Fruit fly (Drosophila melanogaster) whole organism, pupa: ENCODE measurements around the gene Hsp60D.

Experiments
- CG10348 ChIP-seq: fragments of 200-800 bp; sonication (Bioruptor generic); IDR thresholded peaks from 2 replicates; pipeline ENCODE4 v1.3.6; 2022; ENCODE audit warnings: missing biosample characterization, missing genetic modification characterization
- CG12605 ChIP-seq: fragments of 200-800 bp; sonication (Bioruptor generic); IDR thresholded peaks from 2 replicates; pipeline ENCODE4 v1.3.6; 2022; ENCODE audit warnings: missing biosample characterization, missing genetic modification characterization
- CG13204 ChIP-seq: fragments of 200-800 bp; sonication (Bioruptor generic); optimal IDR thresholded peaks from 2 replicates; lab custom pipeline; 2018; ENCODE audit warnings: missing biosample characterization, mild to moderate bottlenecking, missing genetic modification characterization, moderate library complexity
- CG14655 ChIP-seq: fragments of 200-800 bp; sonication (Bioruptor generic); optimal IDR thresholded peaks from 3 replicates; lab custom pipeline; 2017; ENCODE audit warnings: mild to moderate bottlenecking, missing biosample characterization, missing genetic modification reagents, missing genetic modification characterization
- CG15710 ChIP-seq: fragments of 200-800 bp; sonication (Bioruptor generic); optimal IDR thresholded peaks from 2 replicates; lab custom pipeline; 2018; ENCODE audit warnings: missing biosample characterization, mild to moderate bottlenecking, missing genetic modification characterization, moderate library complexity
- CG17806 ChIP-seq: fragments of 200-800 bp; sonication (Bioruptor generic); optimal IDR thresholded peaks from 2 replicates; lab custom pipeline; 2018; ENCODE audit warnings: missing biosample characterization, mild to moderate bottlenecking, missing genetic modification characterization, moderate library complexity
- CG32121 ChIP-seq: fragments of 200-800 bp; sonication (Bioruptor generic); IDR thresholded peaks from 2 replicates; pipeline ENCODE4 v1.3.6; 2022; ENCODE audit warnings: missing biosample characterization, missing genetic modification characterization
- CG34367 ChIP-seq: fragments of 200-800 bp; sonication (Bioruptor generic); optimal IDR thresholded peaks from 2 replicates; lab custom pipeline; 2018; ENCODE audit warnings: missing biosample characterization, mild to moderate bottlenecking, missing genetic modification characterization
- CG4496 ChIP-seq: fragments of 200-800 bp; sonication (Bioruptor generic); IDR thresholded peaks from 3 replicates; pipeline ENCODE4 v1.3.6; 2022; ENCODE audit warnings: missing biosample characterization, missing genetic modification characterization
- CG8159 ChIP-seq: fragments of 200-800 bp; sonication (Bioruptor generic); optimal IDR thresholded peaks from 3 replicates; lab custom pipeline; 2018; ENCODE audit warnings: missing biosample characterization, mild to moderate bottlenecking, missing genetic modification characterization, moderate library complexity
- CG8301 ChIP-seq: fragments of 200-800 bp; sonication (Bioruptor generic); optimal IDR thresholded peaks from 2 replicates; lab custom pipeline; 2018; ENCODE audit warnings: missing biosample characterization, mild to moderate bottlenecking, missing genetic modification characterization
- CG9948 ChIP-seq: fragments of 200-800 bp; sonication (Bioruptor generic); optimal IDR thresholded peaks from 2 replicates; lab custom pipeline; 2018; ENCODE audit warnings: missing biosample characterization, mild to moderate bottlenecking, missing genetic modification characterization, moderate library complexity
- D1 ChIP-seq: fragments of 200-800 bp; sonication (Bioruptor generic); optimal IDR thresholded peaks from 2 replicates; lab custom pipeline; 2018; ENCODE audit warnings: missing biosample characterization, mild to moderate bottlenecking, missing genetic modification characterization, moderate library complexity
- EcR ChIP-seq: fragments of 200-800 bp; sonication (Bioruptor generic); optimal IDR thresholded peaks from 3 replicates; lab custom pipeline; 2019; ENCODE audit warnings: missing biosample characterization, missing genetic modification characterization, mild to moderate bottlenecking, moderate library complexity, missing genetic modification reagents
- Ets98B ChIP-seq: fragments of 200-800 bp; sonication (Bioruptor generic); IDR thresholded peaks from 2 replicates; pipeline ENCODE4 v1.3.6; 2022; ENCODE audit warnings: missing biosample characterization, missing genetic modification characterization
- Pif1A ChIP-seq: fragments of 200-800 bp; sonication (Bioruptor generic); optimal IDR thresholded peaks from 3 replicates; lab custom pipeline; 2016; ENCODE audit warnings: missing biosample characterization, missing genetic modification characterization
- Pif1B ChIP-seq: fragments of 200-800 bp; sonication (Bioruptor generic); optimal IDR thresholded peaks from 3 replicates; lab custom pipeline; 2016; ENCODE audit warnings: missing biosample characterization, missing genetic modification characterization
- Snoo ChIP-seq: fragments of 200-800 bp; sonication (Bioruptor generic); optimal IDR thresholded peaks from 3 replicates; lab custom pipeline; 2017; ENCODE audit warnings: missing biosample characterization, mild to moderate bottlenecking, missing genetic modification characterization, inconsistent platforms
- fd96Ca ChIP-seq: fragments of 200-800 bp; sonication (Bioruptor generic); IDR thresholded peaks from 3 replicates; pipeline ENCODE4 v1.3.6; 2022; ENCODE audit warnings: missing biosample characterization, missing genetic modification characterization
- gl ChIP-seq: fragments of 200-800 bp; sonication (Bioruptor generic); optimal IDR thresholded peaks from 2 replicates; lab custom pipeline; 2018; ENCODE audit warnings: missing biosample characterization, mild to moderate bottlenecking, missing genetic modification characterization
- rn ChIP-seq: fragments of 200-800 bp; sonication (Bioruptor generic); IDR thresholded peaks from 2 replicates; pipeline ENCODE4 v1.3.6; 2022; ENCODE audit warnings: missing biosample characterization, missing genetic modification characterization

Hsp60D gene

DNA sequence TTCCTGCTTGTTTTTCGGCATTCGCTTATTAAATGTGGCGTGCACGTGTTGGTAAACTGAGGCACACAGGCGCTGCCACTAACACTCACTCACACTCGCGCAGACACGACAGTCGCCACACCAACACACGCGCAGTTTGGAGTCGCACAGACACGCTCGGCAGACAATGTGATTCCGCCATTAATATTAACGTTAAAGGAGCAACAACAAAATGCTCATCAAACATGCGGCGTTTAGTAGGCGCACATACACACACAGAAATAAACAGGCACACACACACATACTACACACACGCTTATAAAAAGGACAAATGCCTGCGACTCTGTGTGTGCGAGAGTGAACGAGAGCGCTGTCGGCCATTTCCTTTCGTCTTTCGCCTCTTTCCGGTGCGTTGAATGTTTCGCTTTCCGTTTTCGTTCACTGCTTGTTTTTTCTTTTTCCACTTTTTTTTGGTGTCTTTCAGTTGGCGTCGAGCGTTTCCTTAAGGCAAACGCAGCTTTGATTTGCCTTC is 7.8 kb upstream of the Hsp60D start, which contains the start of gene CG42809:
TSS of gene CG42809 (plus strand) at position 461 of the 511 bp plus-strand sequence.
- TF ChIP-seq fd96Ca (GFP tag; lab: Robert Waterston, UW) (no peak), CG12605 (GFP tag; lab: Robert Waterston, UW) (no peak), gl (no peak), Ets98B (no peak), CG34367 (tag; lab: Kevin White, UChicago) (no peak), CG14655 (no peak), CG4496 (GFP tag; lab: Robert Waterston, UW) (no peak), CG8301 (tag; lab: Kevin White, UChicago) (no peak), D1 (tag; lab: Kevin White, UChicago) (no peak), CG8159 (no peak), Pif1B (GFP tag; lab: Kevin White, UChicago) (no peak), CG17806 (tag; lab: Kevin White, UChicago) (no peak), EcR (GFP tag; lab: Kevin White, UChicago) (no peak), CG32121 (GFP tag; lab: Robert Waterston, UW) (no peak), CG9948 (no peak), Snoo (tag; lab: Kevin White, UChicago) (no peak), Pif1A (GFP tag; lab: Kevin White, UChicago) (no peak)

DNA sequence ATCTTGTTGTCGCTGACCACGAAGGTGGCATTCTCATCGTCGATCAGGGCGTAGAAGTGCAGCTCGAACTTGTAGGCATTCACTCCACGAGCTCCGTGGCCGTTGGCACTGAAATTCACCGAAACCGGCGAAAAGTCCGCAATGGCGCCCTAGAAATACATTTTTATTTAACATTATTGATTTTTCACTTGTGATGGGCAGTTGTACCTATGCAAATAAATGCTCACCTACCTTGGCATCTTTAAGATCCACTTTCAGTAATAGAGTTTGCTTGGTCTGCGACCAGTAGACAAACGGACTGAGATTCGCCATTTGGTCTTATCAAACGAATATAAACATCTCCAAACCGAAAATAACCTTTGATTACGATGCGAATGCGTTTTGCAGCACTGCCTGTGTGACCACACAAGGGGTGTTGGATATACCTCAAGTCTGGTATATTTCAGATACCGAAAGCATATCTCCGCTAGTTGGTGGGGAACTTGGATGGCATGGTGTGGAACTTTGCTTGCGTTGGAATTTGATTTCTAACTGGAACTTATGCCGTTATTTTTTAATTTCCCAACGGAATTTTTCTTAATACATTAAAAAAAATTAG is 3.9 kb downstream of the Hsp60D start, which contains the start of gene Hacd2:
TSS of gene Hacd2 (minus strand) at position 403 of the 598 bp plus-strand sequence.
- no peak for TF ChIP-seq rn (GFP tag; lab: Robert Waterston, UW)
- peak; percentile 10; the same call in 1 of the 3 replicates for TF ChIP-seq CG4496 (GFP tag; lab: Robert Waterston, UW)
- peak; percentile 35 for TF ChIP-seq D1 (tag; lab: Kevin White, UChicago)

DNA sequence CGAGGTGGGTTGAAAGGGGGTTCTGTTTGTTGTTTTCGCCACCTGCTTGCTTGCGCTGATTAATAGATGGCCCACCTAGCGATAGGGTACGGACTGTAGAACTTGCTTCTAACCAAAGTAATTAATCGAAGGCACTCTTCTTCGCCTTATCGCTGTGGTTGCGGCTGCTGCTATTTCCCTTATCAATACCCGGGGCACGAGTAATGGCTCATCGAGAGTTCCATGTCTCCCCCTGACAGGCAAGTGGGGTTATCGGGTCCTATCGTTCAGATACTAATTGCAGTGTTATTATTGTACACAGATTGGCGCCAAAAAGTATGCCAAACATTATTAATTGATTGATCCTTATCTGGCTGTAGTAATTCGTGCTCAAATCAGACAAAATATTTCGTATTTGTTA is 12.5 kb downstream of the Hsp60D start:
- TF ChIP-seq CG9948 (no peak), CG34367 (tag; lab: Kevin White, UChicago) (no peak), CG10348 (GFP tag; lab: Robert Waterston, UW) (no peak), gl (no peak), rn (GFP tag; lab: Robert Waterston, UW) (no peak), CG4496 (GFP tag; lab: Robert Waterston, UW) (no peak), CG8159 (no peak), CG8301 (tag; lab: Kevin White, UChicago) (no peak), CG15710 (tag; lab: Kevin White, UChicago) (no peak), CG32121 (GFP tag; lab: Robert Waterston, UW) (no peak), CG17806 (tag; lab: Kevin White, UChicago) (no peak), Snoo (tag; lab: Kevin White, UChicago) (no peak), Pif1A (GFP tag; lab: Kevin White, UChicago) (no peak), CG12605 (GFP tag; lab: Robert Waterston, UW) (no peak), CG13204 (GFP tag; lab: Kevin White, UChicago) (no peak), CG14655 (no peak), Pif1B (GFP tag; lab: Kevin White, UChicago) (no peak), Ets98B (no peak), D1 (tag; lab: Kevin White, UChicago) (no peak), fd96Ca (GFP tag; lab: Robert Waterston, UW) (no peak)

DNA sequence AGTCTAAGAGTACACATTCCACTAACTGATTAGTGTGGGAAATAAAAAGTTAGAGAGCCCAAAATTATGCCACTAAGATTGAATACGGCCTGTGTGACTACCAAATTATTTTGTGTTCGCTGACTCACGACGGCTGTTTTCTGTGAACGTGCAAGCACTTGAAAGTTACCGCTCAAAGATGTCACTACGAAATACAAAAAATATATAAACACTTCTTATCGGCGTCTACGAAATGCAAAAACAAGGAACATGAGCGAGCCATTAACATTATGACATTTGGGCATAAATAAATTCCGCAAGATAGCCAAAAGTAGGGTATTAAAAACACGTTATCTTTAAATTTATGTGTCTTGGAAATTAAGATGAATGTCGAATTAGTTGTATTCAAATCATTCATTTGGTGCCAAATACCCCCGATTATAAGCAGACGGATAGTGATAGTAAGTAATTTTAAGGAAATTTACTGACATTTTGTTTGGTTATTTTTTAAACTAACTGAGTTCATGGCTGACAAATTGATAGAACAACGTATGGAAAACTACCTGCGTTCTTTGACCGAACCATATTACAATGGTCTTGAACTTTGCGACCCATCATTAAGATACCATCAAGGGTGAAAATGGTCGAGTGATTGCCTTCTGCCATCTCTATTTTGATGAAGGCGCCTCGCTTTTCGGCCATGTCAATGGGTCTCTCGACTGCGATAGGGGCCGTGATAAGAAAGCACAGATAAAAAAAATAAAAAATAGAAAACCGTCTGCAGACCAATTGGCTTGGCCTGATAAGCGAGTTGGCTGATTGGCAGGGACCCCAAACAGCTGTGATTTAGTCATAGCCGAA is 14.3 kb downstream of the Hsp60D start, which contains the start of gene Tehao:
TSS of gene Tehao (plus strand) at position 828 of the 840 bp plus-strand sequence.
- no peak for TF ChIP-seq CG8159
- TF ChIP-seq CG14655, result no peak
- TF ChIP-seq CG15710 (tag; lab: Kevin White, UChicago), result no peak
- TF ChIP-seq Pif1A (GFP tag; lab: Kevin White, UChicago), result no peak
- TF ChIP-seq Ets98B, result no peak
- no peak for TF ChIP-seq CG10348 (GFP tag; lab: Robert Waterston, UW)
- TF ChIP-seq EcR (GFP tag; lab: Kevin White, UChicago), result no peak
- TF ChIP-seq CG8301 (tag; lab: Kevin White, UChicago), result no peak
- no peak for TF ChIP-seq CG34367 (tag; lab: Kevin White, UChicago)
- TF ChIP-seq CG9948, result no peak
- TF ChIP-seq, all 21 proteins: peak for 0

DNA sequence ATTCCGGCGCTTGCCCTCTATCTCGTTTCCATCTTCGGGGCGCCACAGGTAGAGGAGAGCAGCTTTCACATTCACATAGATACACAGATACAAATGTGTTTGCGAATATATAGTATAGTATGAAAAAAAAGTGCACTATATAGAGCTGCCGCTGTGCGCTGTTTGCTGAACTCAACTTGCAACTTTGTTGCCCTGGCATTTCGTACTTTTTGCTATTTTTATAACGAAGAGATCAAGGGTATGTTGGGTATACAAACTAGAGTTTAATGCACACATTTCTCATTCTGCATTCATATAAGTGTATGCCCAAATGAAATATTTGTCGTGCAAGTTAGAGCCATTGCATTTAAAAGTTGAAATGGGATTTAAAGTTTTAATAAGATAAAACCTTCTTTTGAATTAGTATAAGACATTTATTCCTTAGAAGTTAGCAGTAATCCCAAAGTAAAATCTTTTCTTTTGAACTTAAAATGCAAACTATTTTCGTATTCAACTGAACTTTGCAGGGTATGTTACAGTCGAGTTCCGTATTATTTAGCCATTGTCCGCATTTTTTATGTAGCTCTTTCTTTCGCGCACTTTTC is 18.3 kb downstream of the Hsp60D start:
- TF ChIP-seq gl (no peak), Snoo (tag; lab: Kevin White, UChicago) (no peak), CG4496 (GFP tag; lab: Robert Waterston, UW) (no peak), CG8159 (peak; percentile 36), fd96Ca (GFP tag; lab: Robert Waterston, UW) (no peak), Pif1B (GFP tag; lab: Kevin White, UChicago) (no peak), CG8301 (tag; lab: Kevin White, UChicago) (no peak), CG15710 (tag; lab: Kevin White, UChicago) (no peak), CG17806 (tag; lab: Kevin White, UChicago) (no peak), Ets98B (no peak), D1 (tag; lab: Kevin White, UChicago) (no peak), CG32121 (GFP tag; lab: Robert Waterston, UW) (peak; percentile 28; the same call in 1 of the 2 replicates), CG14655 (peak; percentile 43), rn (GFP tag; lab: Robert Waterston, UW) (no peak), CG9948 (no peak), CG12605 (GFP tag; lab: Robert Waterston, UW) (no peak), CG10348 (GFP tag; lab: Robert Waterston, UW) (no peak), Pif1A (GFP tag; lab: Kevin White, UChicago) (peak; percentile 8), CG34367 (tag; lab: Kevin White, UChicago) (no peak), CG13204 (GFP tag; lab: Kevin White, UChicago) (no peak), EcR (GFP tag; lab: Kevin White, UChicago) (no peak)
